Fruit fly (Drosophila melanogaster): Measurements from ENCODE around the gene CG11226.

Gene CG11226

DNA sequence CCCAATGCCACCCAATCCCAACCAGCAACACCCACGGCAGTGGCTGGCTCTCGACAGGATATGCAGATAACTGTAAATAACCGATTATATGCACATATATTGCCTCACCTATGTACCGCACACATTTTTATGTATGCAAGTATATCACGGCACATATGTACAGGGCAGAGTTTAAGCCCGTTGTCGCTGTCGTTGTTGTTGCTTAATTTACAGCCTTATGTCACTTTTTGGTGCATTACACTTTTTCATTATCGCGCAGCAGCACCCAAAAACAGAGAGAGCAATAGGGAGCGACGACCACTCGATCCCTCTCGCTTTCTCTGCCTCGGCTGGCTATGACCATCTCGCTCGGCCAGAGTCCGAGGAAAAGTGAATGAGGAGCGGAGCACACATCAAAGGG is 2.4 kb downstream of the CG11226 start:
- TF ChIP-seq cyc (GFP tag; optimal IDR thresholded peaks at IDR 0.05) (no peak), CG8319 (GFP tag; optimal IDR thresholded peaks at IDR 0.05) (no peak), CG7368 (GFP tag; optimal IDR thresholded peaks at IDR 0.05) (no peak), svp (GFP tag) (peak; percentile 87), eg (GFP tag; IDR thresholded peaks at IDR 0.05) (no peak), salr (GFP tag; optimal IDR thresholded peaks at IDR 0.05) (no peak), dac (GFP tag; optimal IDR thresholded peaks at IDR 0.05) (no peak), vri (GFP tag; optimal IDR thresholded peaks at IDR 0.05) (peak; percentile 87), CG3919 (GFP tag; optimal IDR thresholded peaks at IDR 0.05) (no peak), CG11902 (GFP tag; optimal IDR thresholded peaks at IDR 0.05) (no peak), Sox15 (GFP tag; optimal IDR thresholded peaks at IDR 0.05) (no peak)

DNA sequence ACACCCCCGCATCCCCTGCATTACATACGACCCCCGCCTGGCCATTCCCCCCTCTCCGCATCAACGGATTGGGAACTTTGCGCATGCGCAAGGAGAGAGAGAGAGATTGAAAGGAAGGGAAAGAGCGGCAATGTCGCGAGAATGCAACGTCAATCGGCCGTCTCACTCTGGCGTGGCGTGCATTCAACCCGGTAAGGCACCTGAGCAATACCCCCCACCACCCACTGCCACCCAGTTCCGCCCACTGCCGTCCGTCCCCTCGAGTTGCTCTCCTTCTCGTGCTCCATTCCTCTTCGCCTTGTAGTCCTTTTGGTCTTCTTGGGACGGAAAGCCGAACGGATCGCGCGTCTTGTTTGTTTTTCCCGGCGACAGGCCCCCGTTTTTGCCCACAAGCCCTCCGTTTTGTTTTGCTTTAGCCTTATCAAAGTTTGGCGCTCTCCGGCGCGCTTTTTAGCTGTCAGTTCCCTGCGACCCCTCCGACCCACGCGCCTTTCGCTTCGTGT is 2.9 kb downstream of the CG11226 start:
- TF ChIP-seq Eip75B (GFP tag; optimal IDR thresholded peaks at IDR 0.05) (peak; percentile 24), Sox14 (GFP tag; optimal IDR thresholded peaks at IDR 0.05) (peak; percentile 26), Hr38 (GFP tag; optimal IDR thresholded peaks at IDR 0.05) (no peak), topi (GFP tag; optimal IDR thresholded peaks at IDR 0.05) (peak; percentile 27), fd59A (GFP tag; optimal IDR thresholded peaks at IDR 0.05) (peak; percentile 46), Smox (GFP tag; optimal IDR thresholded peaks at IDR 0.05) (no peak), eg (GFP tag; IDR thresholded peaks at IDR 0.05) (peak; percentile 57), CG8119 (GFP tag; IDR thresholded peaks at IDR 0.05) (peak; percentile 44; the same call in 2 of the 3 replicates), svp (GFP tag) (peak; percentile 87), CG6808 (GFP tag; optimal IDR thresholded peaks at IDR 0.05) (peak; percentile 75), CG6276 (GFP tag; optimal IDR thresholded peaks at IDR 0.05) (peak; percentile 26), Lpt (GFP tag; optimal IDR thresholded peaks at IDR 0.05) (peak; percentile 63), Sox15 (GFP tag; optimal IDR thresholded peaks at IDR 0.05) (no peak), CG8632 (GFP tag; optimal IDR thresholded peaks at IDR 0.05) (peak; percentile 1), CG34406 (GFP tag; optimal IDR thresholded peaks at IDR 0.05) (peak; percentile 33), CG10631 (GFP tag; optimal IDR thresholded peaks at IDR 0.05) (no peak), OdsH (GFP tag; optimal IDR thresholded peaks at IDR 0.05) (no peak), CG7368 (GFP tag; optimal IDR thresholded peaks at IDR 0.05) (peak; percentile 44), CG10669 (GFP tag; optimal IDR thresholded peaks at IDR 0.05) (peak; percentile 16), CG11294 (GFP tag; IDR thresholded peaks at IDR 0.05) (no peak), CG15336 (GFP tag; IDR thresholded peaks at IDR 0.05) (0 out of 2 replicates have a peak, but pooled peaks have one; percentile 17), fkh (GFP tag; optimal IDR thresholded peaks at IDR 0.05) (peak; percentile 20), CG8319 (GFP tag; optimal IDR thresholded peaks at IDR 0.05) (no peak), net (GFP tag; optimal IDR thresholded peaks at IDR 0.05) (peak; percentile 16), ss (GFP tag; optimal IDR thresholded peaks at IDR 0.05) (peak; percentile 79 to 80), acj6 (GFP tag; optimal IDR thresholded peaks at IDR 0.05) (no peak), Hr4 (GFP tag; optimal IDR thresholded peaks at IDR 0.05) (no peak), Sox102F (GFP tag; optimal IDR thresholded peaks at IDR 0.05) (no peak), CG31627 (GFP tag; optimal IDR thresholded peaks at IDR 0.05) (no peak), CG6163 (GFP tag; IDR thresholded peaks at IDR 0.05) (peak; percentile 73; the same call in 2 of the 3 replicates), cyc (GFP tag; optimal IDR thresholded peaks at IDR 0.05) (no peak), CG32006 (GFP tag; optimal IDR thresholded peaks at IDR 0.05) (peak; percentile 33), spab (GFP tag; optimal IDR thresholded peaks at IDR 0.05) (peak; percentile 69), Eip93F (GFP tag; optimal IDR thresholded peaks at IDR 0.05) (no peak), CG9139 (GFP tag; optimal IDR thresholded peaks at IDR 0.05) (peak; percentile 74), Met (GFP tag; optimal IDR thresholded peaks at IDR 0.05) (peak; percentile 27), dac (GFP tag; optimal IDR thresholded peaks at IDR 0.05) (peak; percentile 13), fd85E (GFP tag; optimal IDR thresholded peaks at IDR 0.05) (no peak), Ets96B (tag; optimal IDR thresholded peaks at IDR 0.05) (peak; percentile 46), CG3919 (GFP tag; optimal IDR thresholded peaks at IDR 0.05) (peak; percentile 21), CG16779 (tag; optimal IDR thresholded peaks at IDR 0.05) (peak; percentile 11), CG4318 (GFP tag; optimal IDR thresholded peaks at IDR 0.05) (no peak), Blimp-1 (GFP tag; optimal IDR thresholded peaks at IDR 0.05) (peak; percentile 72), lz (GFP tag; optimal IDR thresholded peaks at IDR 0.05) (no peak), vri (GFP tag; optimal IDR thresholded peaks at IDR 0.05) (peak; percentile 72), CG1621 (tag; optimal IDR thresholded peaks at IDR 0.05) (peak; percentile 73), pdm3 (GFP tag; optimal IDR thresholded peaks at IDR 0.05) (no peak)

Measured in whole organism, prepupa.